Worm (Caenorhabditis elegans) whole organism, L4 larva: ENCODE data around the gene K08E7.8.
A peak's percentile ranks its signal among the peaks of the same experiment; 100 is the strongest.

Experiments used
- D1046.2 ChIP-seq: fragments of 200-800 bp; sonication (Bioruptor generic); IDR thresholded peaks from 2 replicates; pipeline ENCODE4 v1.3.6; 2022; ENCODE audit warnings: missing genetic modification characterization, missing compliant biosample characterization
- F37D6.2 ChIP-seq: sonication (generic microtip); optimal IDR thresholded peaks from 2 replicates; lab custom pipeline; 2016; ENCODE audit warnings: mild to moderate bottlenecking, missing genetic modification characterization, missing compliant biosample characterization
- F49E8.2 ChIP-seq: sonication (generic microtip); optimal IDR thresholded peaks from 2 replicates; lab custom pipeline; 2016; ENCODE audit warnings: missing compliant biosample characterization, mild to moderate bottlenecking, missing genetic modification characterization, borderline replicate concordance
- Y105C5A.15 ChIP-seq: fragments of 200-800 bp; sonication (Bioruptor generic); IDR thresholded peaks from 2 replicates; pipeline ENCODE4 v1.3.6; 2022; ENCODE audit warnings: missing genetic modification characterization, missing compliant biosample characterization
- ZK337.2 ChIP-seq: fragments of 200-800 bp; sonication (Bioruptor generic); IDR thresholded peaks from 2 replicates; pipeline ENCODE4 v1.3.6; 2022; ENCODE audit warnings: missing genetic modification reagents, missing genetic modification characterization, missing compliant biosample characterization
- aha-1 ChIP-seq: fragments of 150-350 bp; peaks from one replicate; lab custom pipeline; 2014; ENCODE audit warnings: missing biosample characterization, missing genetic modification characterization
- ceh-28 ChIP-seq: fragments of 150-350 bp; optimal IDR thresholded peaks from 2 replicates; lab custom pipeline; 2014; ENCODE audit warnings: missing biosample characterization, missing genetic modification reagents, missing genetic modification characterization
- ceh-32 ChIP-seq: sonication (generic microtip); optimal IDR thresholded peaks from 2 replicates; lab custom pipeline; 2016; ENCODE audit warnings: mild to moderate bottlenecking, missing genetic modification characterization, missing compliant biosample characterization; ENCODE audit not compliant: poor library complexity
- ceh-44 ChIP-seq: fragments of 200-800 bp; sonication (Bioruptor generic); IDR thresholded peaks from 2 replicates; pipeline ENCODE4 v1.3.6; 2022; ENCODE audit warnings: missing genetic modification reagents, missing genetic modification characterization, missing compliant biosample characterization
- ceh-62 ChIP-seq: sonication (generic microtip); optimal IDR thresholded peaks from 2 replicates; lab custom pipeline; 2017; ENCODE audit warnings: missing biosample characterization, missing genetic modification characterization
- daf-12 ChIP-seq: fragments of 150-350 bp; optimal IDR thresholded peaks from 2 replicates; lab custom pipeline; 2014; ENCODE audit warnings: missing biosample characterization, missing genetic modification reagents, missing genetic modification characterization
- daf-8 ChIP-seq: fragments of 200-800 bp; sonication (Bioruptor generic); IDR thresholded peaks from 2 replicates; pipeline ENCODE4 v1.3.6; 2022; ENCODE audit warnings: missing genetic modification characterization, missing compliant biosample characterization
- duxl-1 ChIP-seq: sonication (generic microtip); optimal IDR thresholded peaks from 2 replicates; lab custom pipeline; 2016; ENCODE audit warnings: mild to moderate bottlenecking, missing genetic modification characterization, moderate library complexity, missing compliant biosample characterization; ENCODE audit not compliant: poor library complexity
- dve-1 ChIP-seq: sonication (generic microtip); optimal IDR thresholded peaks from 2 replicates; lab custom pipeline; 2017; ENCODE audit warnings: antibody characterized with exemption, mild to moderate bottlenecking, missing genetic modification characterization, missing compliant biosample characterization; ENCODE audit not compliant: insufficient read depth
- egl-27 ChIP-seq: sonication (generic microtip); optimal IDR thresholded peaks from 3 replicates; lab custom pipeline; 2017; ENCODE audit warnings: missing biosample characterization, missing genetic modification reagents, missing genetic modification characterization
- fkh-10 ChIP-seq: fragments of 150-350 bp; optimal IDR thresholded peaks from 2 replicates; lab custom pipeline; 2014; ENCODE audit warnings: missing biosample characterization, missing genetic modification reagents, missing genetic modification characterization
- hlh-30 ChIP-seq: sonication (generic microtip); optimal IDR thresholded peaks from 2 replicates; lab custom pipeline; 2017; ENCODE audit warnings: antibody characterized with exemption, mild to moderate bottlenecking, missing genetic modification characterization, missing compliant biosample characterization; ENCODE audit not compliant: insufficient read depth
- hmg-1.1 ChIP-seq: fragments of 200-800 bp; sonication (Bioruptor generic); IDR thresholded peaks from 2 replicates; pipeline ENCODE4 v1.3.6; 2022; ENCODE audit warnings: missing genetic modification reagents, missing genetic modification characterization, missing compliant biosample characterization
- jun-1 ChIP-seq: fragments of 150-350 bp; optimal IDR thresholded peaks from 2 replicates; lab custom pipeline; 2014; ENCODE audit warnings: missing biosample characterization, missing genetic modification reagents, missing genetic modification characterization
- lim-7 ChIP-seq: fragments of 200-800 bp; sonication (Bioruptor generic); IDR thresholded peaks from 2 replicates; pipeline ENCODE4 v1.3.6; 2022; ENCODE audit warnings: missing genetic modification characterization, missing compliant biosample characterization
- madf-5 ChIP-seq, 2 experiments: fragments of 200-800 bp; sonication (Bioruptor generic); IDR thresholded peaks; 2 replicates each; pipeline ENCODE4 v1.3.6; 2022; ENCODE audit warnings: missing compliant biosample characterization in 2 of 2, missing genetic modification characterization in 2 of 2
- mdl-1 ChIP-seq, 2 experiments: fragments of 150-350 bp in 1 of 2; sonication (generic microtip) in 1 of 2; optimal IDR thresholded peaks; 2 replicates each; lab custom pipeline; 2014 to 2017; ENCODE audit warnings: missing biosample characterization in 2 of 2, missing genetic modification characterization in 2 of 2
- mdt-29 ChIP-seq: fragments of 200-800 bp; sonication (Bioruptor generic); IDR thresholded peaks from 2 replicates; pipeline ENCODE4 v1.3.6; 2022; ENCODE audit warnings: missing genetic modification reagents, missing genetic modification characterization, missing compliant biosample characterization
- mxl-2 ChIP-seq: fragments of 200-800 bp; sonication (Bioruptor generic); conservative IDR thresholded peaks from 2 replicates; pipeline ENCODE4 v1.3.6; 2022; ENCODE audit warnings: missing genetic modification reagents, missing genetic modification characterization, missing compliant biosample characterization
- mxl-3 ChIP-seq: fragments of 200-800 bp; sonication (Bioruptor generic); optimal IDR thresholded peaks from 2 replicates; lab custom pipeline; 2018; ENCODE audit warnings: mild to moderate bottlenecking, missing genetic modification characterization, missing compliant biosample characterization
- nhr-102 ChIP-seq: sonication (generic microtip); optimal IDR thresholded peaks from 2 replicates; lab custom pipeline; 2016; ENCODE audit warnings: mild to moderate bottlenecking, missing genetic modification characterization, moderate library complexity, missing compliant biosample characterization
- nhr-42 ChIP-seq: fragments of 200-800 bp; sonication (Bioruptor generic); IDR thresholded peaks from 2 replicates; pipeline ENCODE4 v1.3.6; 2022; ENCODE audit warnings: missing genetic modification characterization, missing compliant biosample characterization
- nhr-48 ChIP-seq: sonication (generic microtip); optimal IDR thresholded peaks from 2 replicates; lab custom pipeline; 2016; ENCODE audit warnings: mild to moderate bottlenecking, missing genetic modification characterization, missing compliant biosample characterization
- nhr-6 ChIP-seq: fragments of 150-350 bp; optimal IDR thresholded peaks from 2 replicates; lab custom pipeline; 2014; ENCODE audit warnings: missing biosample characterization, missing genetic modification characterization
- pha-4 ChIP-seq, 2 experiments: fragments of 150-350 bp in 1 of 2; fragments of 200-800 bp in 1 of 2; sonication (Bioruptor generic) in 1 of 2; IDR thresholded peaks in 1 of 2; optimal IDR thresholded peaks in 1 of 2; 2 replicates each; pipeline versions ENCODE4 v1.3.6 to Lab custom; 2014 to 2022; ENCODE audit warnings: missing genetic modification characterization in 2 of 2, missing genetic modification reagents in 2 of 2, missing biosample characterization in 1 of 2, missing compliant biosample characterization in 1 of 2
- rbr-2 ChIP-seq: sonication (generic microtip); optimal IDR thresholded peaks from 2 replicates; lab custom pipeline; 2016; ENCODE audit warnings: missing genotype, missing genetic modification characterization, missing compliant biosample characterization
- unc-62 ChIP-seq, 3 experiments: fragments of 150-350 bp in 1 of 3; sonication (generic microtip); optimal IDR thresholded peaks in 2 of 3; peaks in 1 of 3; 1 replicate in 1 of 3; 2 replicates in 2 of 3; lab custom pipeline; 2014 to 2017; ENCODE audit warnings: missing biosample characterization in 3 of 3, missing genetic modification characterization in 3 of 3, missing genetic modification reagents in 3 of 3, missing genotype in 1 of 3

The K08E7.8 gene

ce11 chrIV:12583181-12583580 is 2.7 kb downstream of the K08E7.8 start (continued):
- TF ChIP-seq egl-27 (tag; lab: Kevin White, UChicago), result no peak
- TF ChIP-seq daf-8 (GFP tag; lab: Robert Waterston, UW), result no peak
- peak; percentile 88 for TF ChIP-seq aha-1
- no peak for TF ChIP-seq F49E8.2 (tag; lab: Kevin White, UChicago)
- no peak for TF ChIP-seq ceh-62 (tag; lab: Kevin White, UChicago)
- TF ChIP-seq ceh-28, result no peak
- no peak for TF ChIP-seq D1046.2
- no peak for TF ChIP-seq madf-5 (GFP tag; IDR thresholded peaks at IDR 0.05; lab: Robert Waterston, UW)
- 0 out of 2 replicates have a peak, but pooled peaks have one; percentile 14 for TF ChIP-seq hmg-1.1 (GFP tag; lab: Robert Waterston, UW)
- no peak for TF ChIP-seq mxl-3 (GFP tag; lab: Kevin White, UChicago)
- no peak for TF ChIP-seq nhr-48 (tag; lab: Kevin White, UChicago)
- TF ChIP-seq F37D6.2, result no peak
- TF ChIP-seq lim-7 (GFP tag; lab: Robert Waterston, UW), result no peak
- peak; percentile 54 for TF ChIP-seq rbr-2 (tag; lab: Kevin White, UChicago)
- TF ChIP-seq mdl-1 (tag; optimal IDR thresholded peaks at IDR 0.05; lab: Kevin White, UChicago), result no peak

ce11 chrIV:12581046-12581445 is 4.8 kb downstream of the K08E7.8 start, which contains the start of gene K08E7.6:
Gene K08E7.6 (minus strand): TSS chrIV:12581146.
- no peak for TF ChIP-seq mdt-29
- peak in 1 of 2 experiments; percentile 37 for TF ChIP-seq unc-62 (GFP tag; optimal IDR thresholded peaks at IDR 0.05 in 1 of 2; lab: Kevin White, UChicago)
- TF ChIP-seq unc-62 (tag; optimal IDR thresholded peaks at IDR 0.05; lab: Kevin White, UChicago), result no peak
- TF ChIP-seq ceh-44 (GFP tag; lab: Robert Waterston, UW), result no peak
- TF ChIP-seq duxl-1 (tag; lab: Kevin White, UChicago), result no peak
- no peak for TF ChIP-seq pha-4 (GFP tag; IDR thresholded peaks at IDR 0.05; lab: Robert Waterston, UW)
- no peak for TF ChIP-seq pha-4 (tag; optimal IDR thresholded peaks at IDR 0.05; lab: Kevin White, UChicago)
- TF ChIP-seq nhr-6, result no peak
- no peak for TF ChIP-seq nhr-42 (GFP tag; lab: Robert Waterston, UW)

- TF ChIP-seq jun-1 (tag; lab: Kevin White, UChicago) (no peak), aha-1 (peak; percentile 92), pha-4 (GFP tag; IDR thresholded peaks at IDR 0.05; lab: Robert Waterston, UW) (no peak), pha-4 (tag; optimal IDR thresholded peaks at IDR 0.05; lab: Kevin White, UChicago) (no peak), dve-1 (no peak)
These were observed 11.6 kb downstream of the K08E7.8 start for ce11 chrIV:12574265-12574664.

ce11 chrIV:12573068-12573467 is 12.8 kb downstream of the K08E7.8 start, which contains the start of gene K08E7.5:
Gene K08E7.5 (plus strand): TSS chrIV:12573368.
- TF ChIP-seq nhr-102 (tag; lab: Kevin White, UChicago) (no peak), aha-1 (peak; percentile 88)

- TF ChIP-seq Y105C5A.15 (GFP tag; lab: Robert Waterston, UW) (no peak), daf-12 (tag; lab: Kevin White, UChicago) (no peak), hlh-30 (no peak), mxl-2 (GFP tag; lab: Robert Waterston, UW) (no peak), ceh-32 (tag; lab: Kevin White, UChicago) (no peak), fkh-10 (GFP tag; lab: Kevin White, UChicago) (no peak), ZK337.2 (no peak), dve-1 (no peak)
These were observed 14.8 kb downstream of the K08E7.8 start, which contains the start of gene K08E7.4 for ce11 chrIV:12571047-12571446. Gene K08E7.4 (minus strand): TSS chrIV:12571147.
